Worm (Caenorhabditis elegans) whole organism, L4/young adult: ENCODE results near the gene F44D12.10.

Experiments used
- W03F9.2 ChIP-seq: fragments of 150-350 bp; optimal IDR thresholded peaks from 2 replicates; lab custom pipeline; 2014; ENCODE audit warnings: missing biosample characterization, missing genetic modification characterization
- dao-5 ChIP-seq: sonication (generic microtip); optimal IDR thresholded peaks from 2 replicates; lab custom pipeline; 2016; ENCODE audit warnings: missing genotype, missing genetic modification characterization, moderate library complexity, missing compliant biosample characterization
- him-1 ChIP-seq: sonication (generic microtip); optimal IDR thresholded peaks from 2 replicates; lab custom pipeline; 2016; ENCODE audit warnings: missing genotype, missing genetic modification reagents, missing genetic modification characterization, missing compliant biosample characterization

- TF ChIP-seq dao-5 (tag; lab: Kevin White, UChicago) (no peak), W03F9.2 (tag; lab: Kevin White, UChicago) (no peak), him-1 (tag; lab: Kevin White, UChicago) (no peak)
Observed at ce11 chrIV:10006792-10007191, 30.1 kb downstream of the F44D12.10 start, which contains the start of gene C47E12.13.
